Fruit fly (Drosophila melanogaster) whole organism, embryonic: ENCODE data around the gene Nin.
A peak's percentile ranks its signal among the peaks of the same experiment; 100 is the strongest.

ENCODE experiments used
- Abd-B ChIP-seq: fragments of 200-800 bp; sonication (Bioruptor generic); optimal IDR thresholded peaks from 2 replicates; lab custom pipeline; 2018; ENCODE audit warnings: missing biosample characterization, mild to moderate bottlenecking, missing genetic modification characterization, moderate library complexity
- Atf3 ChIP-seq: fragments of 200-800 bp; sonication (Bioruptor generic); optimal IDR thresholded peaks from 3 replicates; lab custom pipeline; 2016; ENCODE audit warnings: missing biosample characterization, missing genetic modification characterization
- CG10209 ChIP-seq: fragments of 200-800 bp; sonication (Bioruptor generic); optimal IDR thresholded peaks from 3 replicates; lab custom pipeline; 2017; ENCODE audit warnings: missing biosample characterization, mild to moderate bottlenecking, missing genetic modification characterization, missing genetic modification reagents
- CG11085 ChIP-seq: fragments of 200-800 bp; sonication (Bioruptor generic); IDR thresholded peaks from 2 replicates; pipeline ENCODE4 v1.3.6; 2022; ENCODE audit warnings: missing biosample characterization, missing genetic modification characterization
- CG11696 ChIP-seq: fragments of 200-800 bp; sonication (Bioruptor generic); IDR thresholded peaks from 2 replicates; pipeline ENCODE4 v1.3.6; 2022; ENCODE audit warnings: missing biosample characterization, missing genetic modification characterization
- CG12744 ChIP-seq: fragments of 200-800 bp; sonication (Bioruptor generic); optimal IDR thresholded peaks from 2 replicates; lab custom pipeline; 2016; ENCODE audit warnings: missing biosample characterization, missing genetic modification characterization
- CG12769 ChIP-seq: fragments of 200-800 bp; sonication (Bioruptor generic); optimal IDR thresholded peaks from 2 replicates; lab custom pipeline; 2019; ENCODE audit warnings: missing biosample characterization, mild to moderate bottlenecking, missing genetic modification characterization, moderate library complexity
- CG1602 ChIP-seq: fragments of 200-800 bp; sonication (Bioruptor generic); optimal IDR thresholded peaks from 3 replicates; lab custom pipeline; 2016; ENCODE audit warnings: missing biosample characterization, missing genetic modification characterization
- CG16863 ChIP-seq: fragments of 200-800 bp; sonication (Bioruptor generic); optimal IDR thresholded peaks from 3 replicates; lab custom pipeline; 2016; ENCODE audit warnings: missing biosample characterization, missing genetic modification characterization
- CG2120 ChIP-seq: fragments of 200-800 bp; sonication (Bioruptor generic); optimal IDR thresholded peaks from 3 replicates; lab custom pipeline; 2016; ENCODE audit warnings: missing biosample characterization, missing genetic modification characterization
- CG2202 ChIP-seq: fragments of 200-800 bp; sonication (Bioruptor generic); optimal IDR thresholded peaks from 2 replicates; lab custom pipeline; 2018; ENCODE audit warnings: missing biosample characterization, mild to moderate bottlenecking, missing genetic modification characterization
- CG30403 ChIP-seq: fragments of 200-800 bp; sonication (Bioruptor generic); optimal IDR thresholded peaks from 3 replicates; lab custom pipeline; 2016; ENCODE audit warnings: missing biosample characterization, missing genetic modification characterization
- CG33557 ChIP-seq: fragments of 200-800 bp; sonication (Bioruptor generic); optimal IDR thresholded peaks from 2 replicates; lab custom pipeline; 2019; ENCODE audit warnings: missing biosample characterization, mild to moderate bottlenecking, missing genetic modification characterization, moderate library complexity
- CG34422 ChIP-seq: fragments of 200-800 bp; sonication (Bioruptor generic); IDR thresholded peaks from 3 replicates; pipeline ENCODE4 v1.3.6; 2022; ENCODE audit warnings: missing biosample characterization, missing genetic modification characterization
- CG4282 ChIP-seq: fragments of 200-800 bp; sonication (Bioruptor generic); optimal IDR thresholded peaks from 2 replicates; lab custom pipeline; 2016; ENCODE audit warnings: missing biosample characterization, missing genetic modification characterization
- CG4360 ChIP-seq: fragments of 200-800 bp; sonication (Bioruptor generic); IDR thresholded peaks from 2 replicates; pipeline ENCODE4 v1.3.6; 2022; ENCODE audit warnings: missing biosample characterization, missing genetic modification characterization
- CG4424 ChIP-seq: fragments of 200-800 bp; sonication (Bioruptor generic); optimal IDR thresholded peaks from 3 replicates; lab custom pipeline; 2016; ENCODE audit warnings: missing biosample characterization, missing genetic modification characterization
- CG7786 ChIP-seq: fragments of 200-800 bp; sonication (Bioruptor generic); optimal IDR thresholded peaks from 2 replicates; lab custom pipeline; 2016; ENCODE audit warnings: missing biosample characterization, missing genetic modification characterization
- CG8290 ChIP-seq, 3 experiments: fragments of 200-800 bp; sonication (Bioruptor generic); optimal IDR thresholded peaks; 2 replicates each; lab custom pipeline; 2016 to 2019; ENCODE audit warnings: missing biosample characterization in 3 of 3, missing genetic modification characterization in 3 of 3, mild to moderate bottlenecking in 2 of 3, moderate library complexity in 1 of 3
- CG8388 ChIP-seq: fragments of 200-800 bp; sonication (Bioruptor generic); optimal IDR thresholded peaks from 2 replicates; lab custom pipeline; 2019; ENCODE audit warnings: missing biosample characterization, mild to moderate bottlenecking, missing genetic modification characterization, moderate library complexity
- CG9437 ChIP-seq: fragments of 200-800 bp; sonication (Bioruptor generic); optimal IDR thresholded peaks from 2 replicates; lab custom pipeline; 2018; ENCODE audit warnings: missing biosample characterization, mild to moderate bottlenecking, missing genetic modification characterization
- CG9876 ChIP-seq: fragments of 200-800 bp; sonication (Bioruptor generic); optimal IDR thresholded peaks from 2 replicates; lab custom pipeline; 2016; ENCODE audit warnings: missing biosample characterization, missing genetic modification characterization
- Camta ChIP-seq: fragments of 200-800 bp; sonication (Bioruptor generic); optimal IDR thresholded peaks from 2 replicates; lab custom pipeline; 2016; ENCODE audit warnings: missing biosample characterization, missing genetic modification characterization
- CoRest ChIP-seq: fragments of 200-800 bp; sonication (Bioruptor generic); optimal IDR thresholded peaks from 3 replicates; lab custom pipeline; 2018; ENCODE audit warnings: missing biosample characterization, mild to moderate bottlenecking, missing genetic modification characterization, moderate library complexity
- Dll ChIP-seq: fragments of 200-800 bp; sonication (Bioruptor generic); IDR thresholded peaks from 4 replicates; pipeline ENCODE4 v1.3.6; 2022; ENCODE audit warnings: missing biosample characterization, missing genetic modification characterization; ENCODE audit not compliant: partially characterized antibody
- MTF-1 ChIP-seq: fragments of 200-800 bp; sonication (Bioruptor generic); optimal IDR thresholded peaks from 2 replicates; lab custom pipeline; 2018; ENCODE audit warnings: missing biosample characterization, mild to moderate bottlenecking, missing genetic modification characterization, borderline replicate concordance
- Nf-YC ChIP-seq: fragments of 200-800 bp; optimal IDR thresholded peaks from 3 replicates; lab custom pipeline; 2019; ENCODE audit warnings: missing biosample characterization, mild to moderate bottlenecking, missing genetic modification characterization, moderate library complexity
- br ChIP-seq: fragments of >200 bp; optimal IDR thresholded peaks from 2 replicates; lab custom pipeline; 2017
- dmrt11E ChIP-seq: fragments of 200-800 bp; sonication (Bioruptor generic); optimal IDR thresholded peaks from 3 replicates; lab custom pipeline; 2018; ENCODE audit warnings: missing biosample characterization, mild to moderate bottlenecking, missing genetic modification characterization, moderate library complexity
- dmrt99B ChIP-seq: fragments of 200-800 bp; sonication (Bioruptor generic); optimal IDR thresholded peaks from 2 replicates; lab custom pipeline; 2018; ENCODE audit warnings: missing biosample characterization, mild to moderate bottlenecking, missing genetic modification characterization, moderate library complexity
- eve ChIP-seq, 2 experiments: fragments of >200 bp; optimal IDR thresholded peaks; 2 replicates each; lab custom pipeline; 2017; ENCODE audit warnings: missing biosample characterization in 2 of 2, missing genetic modification characterization in 2 of 2
- ewg ChIP-seq: fragments of 200-800 bp; sonication (Bioruptor generic); optimal IDR thresholded peaks from 3 replicates; lab custom pipeline; 2017; ENCODE audit warnings: mild to moderate bottlenecking, missing biosample characterization, missing genetic modification reagents, missing genetic modification characterization
- fd96Cb ChIP-seq: fragments of 200-800 bp; sonication (Bioruptor generic); optimal IDR thresholded peaks from 2 replicates; lab custom pipeline; 2018; ENCODE audit warnings: missing biosample characterization, mild to moderate bottlenecking, missing genetic modification characterization, moderate library complexity
- gce ChIP-seq: fragments of 200-800 bp; sonication (Bioruptor generic); IDR thresholded peaks from 3 replicates; pipeline ENCODE4 v1.3.6; 2022; ENCODE audit warnings: missing biosample characterization, missing genetic modification characterization
- ken ChIP-seq: fragments of 200-800 bp; sonication (Bioruptor generic); IDR thresholded peaks from 3 replicates; pipeline ENCODE4 v1.3.6; 2022; ENCODE audit warnings: missing biosample characterization, missing genetic modification characterization
- nom ChIP-seq: fragments of 200-800 bp; sonication (Bioruptor generic); optimal IDR thresholded peaks from 2 replicates; lab custom pipeline; 2017; ENCODE audit warnings: missing biosample characterization, missing genetic modification characterization, mild to moderate bottlenecking, moderate library complexity, missing genetic modification reagents
- pfk ChIP-seq: fragments of 200-800 bp; sonication (Bioruptor generic); optimal IDR thresholded peaks from 2 replicates; lab custom pipeline; 2018; ENCODE audit warnings: missing biosample characterization, mild to moderate bottlenecking, missing genetic modification characterization, moderate library complexity
- pho ChIP-seq: fragments of 200-800 bp; sonication (Bioruptor generic); optimal IDR thresholded peaks from 2 replicates; lab custom pipeline; 2016; ENCODE audit warnings: missing biosample characterization, missing genetic modification characterization
- run ChIP-seq: fragments of 200-800 bp; sonication (Bioruptor generic); optimal IDR thresholded peaks from 3 replicates; lab custom pipeline; 2018; ENCODE audit warnings: missing biosample characterization, mild to moderate bottlenecking, missing genetic modification characterization
- sens ChIP-seq: fragments of 200-800 bp; sonication (Bioruptor generic); peaks from one replicate; lab custom pipeline; 2016; ENCODE audit warnings: missing biosample characterization, missing genetic modification characterization
- trh ChIP-seq: fragments of 200-800 bp; sonication (Bioruptor generic); optimal IDR thresholded peaks from 2 replicates; lab custom pipeline; 2016; ENCODE audit warnings: missing biosample characterization, missing genetic modification characterization
- zf30C ChIP-seq: fragments of 200-800 bp; sonication (Bioruptor generic); optimal IDR thresholded peaks from 3 replicates; lab custom pipeline; 2018; ENCODE audit warnings: missing biosample characterization, mild to moderate bottlenecking, missing genetic modification characterization

Gene Nin

DNA sequence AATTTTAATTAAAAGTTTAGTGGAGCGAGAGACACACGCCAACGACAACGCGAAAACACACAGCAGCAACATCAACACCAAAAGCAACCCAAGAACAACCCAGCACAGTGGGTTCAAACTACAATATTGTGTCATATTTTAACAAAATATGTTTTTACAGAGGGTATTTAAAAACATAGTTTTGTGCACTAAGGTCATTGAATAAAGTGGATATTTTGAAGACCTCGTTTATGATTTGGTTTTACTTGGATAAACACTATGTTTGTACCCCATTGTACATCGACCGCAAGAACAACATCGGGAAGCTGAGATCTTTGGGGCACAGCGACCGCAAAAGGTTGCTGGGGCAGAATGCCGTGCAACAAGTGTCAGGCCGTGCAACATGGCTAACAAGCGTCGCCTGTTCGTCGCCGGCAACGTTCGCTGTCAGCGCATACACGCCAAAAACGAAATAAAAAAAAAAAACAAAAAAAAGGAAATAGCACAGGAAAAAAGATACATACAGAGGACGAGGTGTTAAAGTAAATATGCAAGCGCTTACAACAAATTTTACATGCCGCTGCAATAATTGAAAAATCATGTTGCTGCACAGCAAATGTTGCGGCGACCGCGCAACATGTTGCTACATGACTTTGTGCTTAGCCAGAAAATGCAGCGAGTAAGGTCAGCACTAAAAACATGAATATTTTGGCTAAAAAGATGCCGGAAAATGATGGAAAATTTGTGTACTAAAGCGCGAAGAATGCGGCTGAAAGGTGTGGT lies 16.9 kb downstream of the Nin start (continued):
- peak; percentile 16 for TF ChIP-seq fd96Cb
- no peak for TF ChIP-seq CG4360
- no peak for TF ChIP-seq CG2120 (GFP tag; lab: Kevin White, UChicago)
- peak; percentile 22 for TF ChIP-seq CG16863 (GFP tag; lab: Kevin White, UChicago)
- TF ChIP-seq CG8388, result peak; percentile 9
- no peak for TF ChIP-seq CG1602
- no peak for TF ChIP-seq pfk (GFP tag; lab: Kevin White, UChicago)
- TF ChIP-seq pho, result no peak
- no peak for TF ChIP-seq ewg (GFP tag; lab: Kevin White, UChicago)
- TF ChIP-seq CG2202 (tag; lab: Kevin White, UChicago), result no peak
- TF ChIP-seq run (tag; lab: Kevin White, UChicago), result no peak
- TF ChIP-seq CG4424, result peak; percentile 54
- 0 out of 2 replicates have a peak, but pooled peaks have one; percentile 41 for TF ChIP-seq CG11696
- no peak for TF ChIP-seq CG4282
- no peak for TF ChIP-seq CG11085
- TF ChIP-seq sens (GFP tag; lab: Kevin White, UChicago), result peak; percentile 81
- TF ChIP-seq Dll, result 0 out of 4 replicates have a peak, but pooled peaks have one; percentile 20
- TF ChIP-seq eve (GFP tag; optimal IDR thresholded peaks at IDR 0.05; lab: Kevin White, UChicago), result no peak
- no peak for TF ChIP-seq Camta (GFP tag; lab: Kevin White, UChicago)
- TF ChIP-seq CG12769 (tag; lab: Kevin White, UChicago), result peak; percentile 29
- TF ChIP-seq CG7786, result no peak
- TF ChIP-seq MTF-1 (GFP tag; lab: Kevin White, UChicago), result no peak
- no peak for TF ChIP-seq br (lab: Kevin White, UChicago)
- TF ChIP-seq nom (GFP tag; lab: Kevin White, UChicago), result peak; percentile 90
- TF ChIP-seq Abd-B, result no peak
- no peak for TF ChIP-seq CG9437 (GFP tag; lab: Kevin White, UChicago)
- TF ChIP-seq CG34422 (GFP tag; lab: Robert Waterston, UW), result no peak
- no peak for TF ChIP-seq CG33557 (GFP tag; lab: Kevin White, UChicago)
- TF ChIP-seq CG8290 (GFP tag; optimal IDR thresholded peaks at IDR 0.05; lab: Kevin White, UChicago), result no peak
- TF ChIP-seq CG8290 (tag; optimal IDR thresholded peaks at IDR 0.05; lab: Kevin White, UChicago), result peak in 1 of 2 experiments; percentile 67
- TF ChIP-seq dmrt99B, result no peak
- no peak for TF ChIP-seq zf30C
- no peak for TF ChIP-seq Atf3 (GFP tag; lab: Kevin White, UChicago)
- TF ChIP-seq CG10209 (GFP tag; lab: Kevin White, UChicago), result peak; percentile 46
- peak; percentile 7 for TF ChIP-seq CoRest (tag; lab: Kevin White, UChicago)
- TF ChIP-seq CG12744 (GFP tag; lab: Kevin White, UChicago), result no peak
- peak; percentile 74 for TF ChIP-seq dmrt11E (tag; lab: Kevin White, UChicago)
- no peak for TF ChIP-seq Nf-YC (tag; lab: Kevin White, UChicago)
- no peak for TF ChIP-seq CG9876 (GFP tag; lab: Kevin White, UChicago)
- peak; percentile 8 for TF ChIP-seq trh (GFP tag; lab: Kevin White, UChicago)
- TF ChIP-seq gce (GFP tag; lab: Robert Waterston, UW), result no peak
- TF ChIP-seq ken (GFP tag; lab: Robert Waterston, UW), result peak; percentile 31; the same call in 1 of the 3 replicates
- TF ChIP-seq CG30403 (GFP tag; lab: Kevin White, UChicago), result peak; percentile 10
